Worm (Caenorhabditis elegans) whole organism, mixed stage, embryonic: ENCODE measurements around the gene col-44.

Experiments
- M03D4.4 ChIP-seq: sonication (generic microtip); optimal IDR thresholded peaks from 2 replicates; lab custom pipeline; 2017; ENCODE audit warnings: mild to moderate bottlenecking, missing genetic modification characterization, missing compliant biosample characterization
- bed-3 ChIP-seq: fragments of 200-800 bp; sonication (Bioruptor generic); optimal IDR thresholded peaks from 3 replicates; lab custom pipeline; 2018; ENCODE audit warnings: mild to moderate bottlenecking, missing genetic modification characterization, moderate library complexity, missing compliant biosample characterization
- blmp-1 ChIP-seq: fragments of 150-350 bp; optimal IDR thresholded peaks from 2 replicates; lab custom pipeline; 2014; ENCODE audit warnings: missing biosample characterization, missing genetic modification characterization
- ceh-39 ChIP-seq: fragments of 150-350 bp; optimal IDR thresholded peaks from 2 replicates; lab custom pipeline; 2014; ENCODE audit warnings: missing biosample characterization, missing genetic modification characterization
- ceh-43 ChIP-seq: fragments of 200-800 bp; sonication (Bioruptor generic); optimal IDR thresholded peaks from 2 replicates; lab custom pipeline; 2018; ENCODE audit warnings: mild to moderate bottlenecking, missing genetic modification characterization, moderate library complexity, missing compliant biosample characterization
- ceh-83 ChIP-seq: fragments of 200-800 bp; sonication (Bioruptor generic); optimal IDR thresholded peaks from 2 replicates; lab custom pipeline; 2018; ENCODE audit warnings: mild to moderate bottlenecking, missing genetic modification characterization, missing compliant biosample characterization
- ces-1 ChIP-seq: fragments of 150-350 bp; optimal IDR thresholded peaks from 2 replicates; lab custom pipeline; 2014; ENCODE audit warnings: missing biosample characterization, missing genetic modification reagents, missing genetic modification characterization
- cnd-1 ChIP-seq: fragments of 200-800 bp; sonication (Bioruptor generic); optimal IDR thresholded peaks from 2 replicates; lab custom pipeline; 2018; ENCODE audit warnings: mild to moderate bottlenecking, missing genetic modification characterization, missing compliant biosample characterization
- drap-1 ChIP-seq: fragments of 200-800 bp; sonication (Bioruptor generic); optimal IDR thresholded peaks from 3 replicates; lab custom pipeline; 2018; ENCODE audit warnings: mild to moderate bottlenecking, missing genetic modification characterization, missing compliant biosample characterization
- elt-1 ChIP-seq: sonication (generic microtip); optimal IDR thresholded peaks from 2 replicates; lab custom pipeline; 2017; ENCODE audit warnings: missing genetic modification characterization, mild to moderate bottlenecking, missing compliant biosample characterization, antibody characterized with exemption, moderate library complexity, borderline replicate concordance; ENCODE audit not compliant: insufficient read depth
- flh-1 ChIP-seq: fragments of 200-800 bp; sonication (Bioruptor generic); optimal IDR thresholded peaks from 2 replicates; lab custom pipeline; 2018; ENCODE audit warnings: mild to moderate bottlenecking, missing genetic modification characterization, moderate library complexity, missing compliant biosample characterization
- ham-2 ChIP-seq: fragments of 200-800 bp; sonication (Bioruptor generic); optimal IDR thresholded peaks from 2 replicates; lab custom pipeline; 2018; ENCODE audit warnings: mild to moderate bottlenecking, missing genetic modification characterization, missing compliant biosample characterization
- hlh-1 ChIP-seq: fragments of 150-350 bp; optimal IDR thresholded peaks from 2 replicates; lab custom pipeline; 2014; ENCODE audit warnings: missing biosample characterization, missing genetic modification reagents, missing genetic modification characterization
- lin-13 ChIP-seq: fragments of 150-350 bp; optimal IDR thresholded peaks from 2 replicates; lab custom pipeline; 2014; ENCODE audit warnings: missing biosample characterization, missing genetic modification characterization
- mab-5 ChIP-seq: fragments of 150-350 bp; optimal IDR thresholded peaks from 2 replicates; lab custom pipeline; 2014; ENCODE audit warnings: missing biosample characterization, missing genetic modification characterization
- mls-2 ChIP-seq: sonication (generic microtip); optimal IDR thresholded peaks from 2 replicates; lab custom pipeline; 2016; ENCODE audit warnings: mild to moderate bottlenecking, missing genetic modification characterization, moderate library complexity, missing compliant biosample characterization
- nhr-12 ChIP-seq: fragments of 150-350 bp; optimal IDR thresholded peaks from 2 replicates; lab custom pipeline; 2014; ENCODE audit warnings: missing biosample characterization, missing genetic modification characterization
- nhr-2 ChIP-seq: fragments of 150-350 bp; optimal IDR thresholded peaks from 2 replicates; lab custom pipeline; 2014; ENCODE audit warnings: missing biosample characterization, missing genetic modification characterization
- nhr-28 ChIP-seq: fragments of 150-350 bp; optimal IDR thresholded peaks from 2 replicates; lab custom pipeline; 2014; ENCODE audit warnings: missing biosample characterization, missing genetic modification characterization
- nhr-76 ChIP-seq: sonication (generic microtip); optimal IDR thresholded peaks from 2 replicates; lab custom pipeline; 2017; ENCODE audit warnings: missing biosample characterization, missing genetic modification characterization
- pha-4 ChIP-seq: fragments of 150-350 bp; optimal IDR thresholded peaks from 2 replicates; lab custom pipeline; 2018; ENCODE audit warnings: missing biosample characterization, missing genetic modification reagents, missing genetic modification characterization
- snpc-4 ChIP-seq: fragments of 150-350 bp; optimal IDR thresholded peaks from 2 replicates; lab custom pipeline; 2014; ENCODE audit warnings: missing biosample characterization, missing genetic modification characterization
- tbx-8 ChIP-seq: fragments of 200-800 bp; sonication (Bioruptor generic); optimal IDR thresholded peaks from 2 replicates; lab custom pipeline; 2018; ENCODE audit warnings: mild to moderate bottlenecking, missing genetic modification characterization, moderate library complexity, missing compliant biosample characterization
- unc-120 ChIP-seq: sonication (generic microtip); optimal IDR thresholded peaks from 2 replicates; lab custom pipeline; 2017; ENCODE audit warnings: missing genetic modification characterization, missing compliant biosample characterization; ENCODE audit not compliant: poor library complexity, severe bottlenecking
- unc-39 ChIP-seq: fragments of 150-350 bp; optimal IDR thresholded peaks from 2 replicates; lab custom pipeline; 2014; ENCODE audit warnings: missing biosample characterization, missing genetic modification characterization
- unc-62 ChIP-seq: fragments of 150-350 bp; optimal IDR thresholded peaks from 2 replicates; lab custom pipeline; 2014; ENCODE audit warnings: missing biosample characterization, missing genetic modification reagents, missing genetic modification characterization
- zip-8 ChIP-seq: fragments of 150-350 bp; optimal IDR thresholded peaks from 2 replicates; lab custom pipeline; 2014; ENCODE audit warnings: missing biosample characterization, missing genetic modification characterization
- ztf-11 ChIP-seq: fragments of 150-350 bp; optimal IDR thresholded peaks from 2 replicates; lab custom pipeline; 2014; ENCODE audit warnings: missing biosample characterization, missing genetic modification characterization

Gene col-44

DNA sequence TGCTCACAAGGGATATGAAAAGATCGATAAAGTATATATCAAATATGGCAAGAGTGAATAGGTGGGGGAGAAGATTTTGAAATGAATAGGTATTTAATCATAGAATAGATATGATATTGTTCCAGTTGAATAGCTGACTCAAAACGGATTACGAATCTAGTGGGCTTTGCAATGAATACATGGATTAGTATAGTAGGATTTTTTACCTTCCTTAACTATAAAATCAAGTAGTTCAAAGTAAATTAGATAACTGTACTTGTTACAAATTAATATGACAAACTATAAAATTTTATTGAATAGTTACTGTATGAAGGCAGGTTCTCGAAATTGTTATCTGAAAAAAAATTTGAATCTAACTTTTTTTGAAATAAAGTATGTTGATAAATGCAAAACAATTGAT is 40.4 kb upstream of the col-44 start, which contains the start of gene odr-1:
TSS of gene odr-1 (minus strand) at position 101 of the 400 bp plus-strand sequence.
- TF ChIP-seq unc-62 (GFP tag; lab: Kevin White, UChicago) = no peak
- no peak for TF ChIP-seq nhr-12
- TF ChIP-seq nhr-76 (tag; lab: Kevin White, UChicago) = no peak
- TF ChIP-seq mab-5 (tag; lab: Kevin White, UChicago) = no peak
- no peak for TF ChIP-seq ceh-43 (GFP tag; lab: Kevin White, UChicago)
- TF ChIP-seq zip-8 (tag; lab: Kevin White, UChicago) = no peak
- TF ChIP-seq ceh-39 = no peak
- no peak for TF ChIP-seq unc-120
- no peak for TF ChIP-seq cnd-1
- no peak for TF ChIP-seq ceh-83 (GFP tag; lab: Kevin White, UChicago)
- no peak for TF ChIP-seq pha-4 (tag; lab: Kevin White, UChicago)
- TF ChIP-seq ces-1 (GFP tag; lab: Kevin White, UChicago) = no peak
- no peak for TF ChIP-seq blmp-1 (tag; lab: Kevin White, UChicago)
- no peak for TF ChIP-seq bed-3 (GFP tag; lab: Kevin White, UChicago)
- TF ChIP-seq drap-1 = no peak
- TF ChIP-seq ham-2 (GFP tag; lab: Kevin White, UChicago) = no peak
- no peak for TF ChIP-seq tbx-8 (GFP tag; lab: Kevin White, UChicago)

DNA sequence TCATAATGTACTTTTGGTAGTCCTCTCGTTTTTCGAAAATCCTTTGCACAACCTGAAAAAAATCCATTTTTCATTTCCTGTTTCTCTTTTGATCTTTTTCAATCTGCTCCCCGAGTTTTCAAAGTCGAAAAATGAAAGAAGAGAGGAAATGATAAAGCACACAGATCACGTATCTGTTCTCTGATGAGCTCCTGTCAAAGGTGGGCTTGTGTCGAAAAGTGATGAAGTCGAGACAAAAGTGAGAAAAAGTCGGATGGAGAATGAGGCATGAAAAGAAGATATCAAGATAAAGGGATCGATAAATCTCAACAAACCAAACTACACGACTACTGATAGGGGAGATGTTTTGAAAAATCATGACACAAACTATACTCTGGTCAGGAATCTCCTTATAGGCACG is 36.2 kb upstream of the col-44 start:
- TF ChIP-seq nhr-28 (tag; lab: Kevin White, UChicago) = no peak
- TF ChIP-seq unc-62 (GFP tag; lab: Kevin White, UChicago) = peak; percentile 67
- no peak for TF ChIP-seq ztf-11 (tag; lab: Kevin White, UChicago)
- peak; percentile 41 for TF ChIP-seq unc-120

ce11 chrX:13556066-13556465 is 35.2 kb upstream of the col-44 start, which contains the start of gene glb-20:
TSS of gene glb-20 (minus strand) at chrX:13556166.
- no peak for TF ChIP-seq ham-2 (GFP tag; lab: Kevin White, UChicago)
- no peak for TF ChIP-seq ztf-11 (tag; lab: Kevin White, UChicago)
- no peak for TF ChIP-seq cnd-1
- TF ChIP-seq bed-3 (GFP tag; lab: Kevin White, UChicago) = no peak
- no peak for TF ChIP-seq M03D4.4 (tag; lab: Kevin White, UChicago)
- no peak for TF ChIP-seq ceh-43 (GFP tag; lab: Kevin White, UChicago)
- no peak for TF ChIP-seq mab-5 (tag; lab: Kevin White, UChicago)
- no peak for TF ChIP-seq unc-62 (GFP tag; lab: Kevin White, UChicago)
- TF ChIP-seq hlh-1 (tag; lab: Kevin White, UChicago) = no peak
- no peak for TF ChIP-seq blmp-1 (tag; lab: Kevin White, UChicago)
- TF ChIP-seq ces-1 (GFP tag; lab: Kevin White, UChicago) = no peak
- TF ChIP-seq nhr-76 (tag; lab: Kevin White, UChicago) = no peak
- TF ChIP-seq flh-1 (GFP tag; lab: Kevin White, UChicago) = no peak
- no peak for TF ChIP-seq snpc-4 (tag; lab: Kevin White, UChicago)
- TF ChIP-seq nhr-2 (tag; lab: Kevin White, UChicago) = no peak
- no peak for TF ChIP-seq pha-4 (tag; lab: Kevin White, UChicago)
- TF ChIP-seq mls-2 (tag; lab: Kevin White, UChicago) = no peak
- no peak for TF ChIP-seq lin-13 (tag; lab: Kevin White, UChicago)
- TF ChIP-seq unc-39 (tag; lab: Kevin White, UChicago) = no peak

DNA sequence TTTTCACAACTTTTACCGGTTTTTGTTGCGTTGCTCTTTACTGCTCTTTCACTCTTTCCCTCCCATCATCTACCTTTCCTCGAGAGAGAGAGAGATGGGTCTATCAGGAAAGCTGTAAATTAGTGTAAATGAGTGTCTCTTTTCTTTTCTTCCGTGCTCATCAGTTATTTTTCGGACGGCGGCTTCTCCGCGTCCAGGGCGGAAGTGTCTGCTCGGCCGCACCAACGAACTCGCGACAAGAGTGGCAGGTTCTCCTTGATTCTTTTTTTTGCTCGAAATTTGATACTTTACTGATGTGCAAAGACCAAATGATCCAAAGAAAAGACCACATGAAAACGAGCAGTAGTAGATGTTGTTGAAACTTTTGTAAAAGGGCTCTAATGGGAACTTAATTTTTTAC is 32.6 kb upstream of the col-44 start:
- TF ChIP-seq snpc-4 (tag; lab: Kevin White, UChicago) (no peak), ztf-11 (tag; lab: Kevin White, UChicago) (no peak), ceh-39 (no peak), flh-1 (GFP tag; lab: Kevin White, UChicago) (no peak), elt-1 (tag; lab: Kevin White, UChicago) (no peak), tbx-8 (GFP tag; lab: Kevin White, UChicago) (no peak), nhr-76 (tag; lab: Kevin White, UChicago) (no peak), ceh-43 (GFP tag; lab: Kevin White, UChicago) (no peak)

DNA sequence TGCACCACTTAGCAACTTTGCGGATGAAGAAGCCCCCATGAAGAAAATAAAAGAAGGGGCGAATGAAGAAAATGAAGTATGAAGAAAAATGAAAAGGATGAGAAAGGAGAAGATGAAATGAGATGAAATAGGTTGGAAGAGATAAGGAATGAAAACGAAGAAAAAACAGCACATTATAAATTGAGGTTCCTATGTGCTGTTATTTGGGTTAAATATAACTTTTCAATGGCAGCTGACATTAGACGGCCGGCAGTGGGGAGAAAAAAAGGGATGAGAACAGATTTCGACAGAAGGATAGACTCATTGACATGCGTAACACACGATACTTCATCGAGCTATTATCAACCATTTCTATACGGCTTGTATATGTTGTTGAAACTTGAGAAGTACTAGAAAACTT is 29.3 kb upstream of the col-44 start:
- TF ChIP-seq elt-1 (tag; lab: Kevin White, UChicago) (no peak), hlh-1 (tag; lab: Kevin White, UChicago) (peak; percentile 35), unc-120 (peak; percentile 5), nhr-2 (tag; lab: Kevin White, UChicago) (no peak), nhr-28 (tag; lab: Kevin White, UChicago) (no peak), lin-13 (tag; lab: Kevin White, UChicago) (no peak), blmp-1 (tag; lab: Kevin White, UChicago) (no peak), ces-1 (GFP tag; lab: Kevin White, UChicago) (no peak)
